Worm (Caenorhabditis elegans): ENCODE measurements around the gene gly-12.

- TF ChIP-seq unc-39 (tag; optimal IDR thresholded peaks at IDR 0.05) (no peak), snpc-4 (tag; optimal IDR thresholded peaks at IDR 0.05) (no peak), C34F6.9 (tag; optimal IDR thresholded peaks at IDR 0.05) (no peak), sem-4 (tag; optimal IDR thresholded peaks at IDR 0.05) (no peak), F13H6.1 (tag; optimal IDR thresholded peaks at IDR 0.05) (no peak), alr-1 (tag; optimal IDR thresholded peaks at IDR 0.05) (no peak), lsy-2 (tag; optimal IDR thresholded peaks at IDR 0.05) (no peak), ceh-82 (tag; optimal IDR thresholded peaks at IDR 0.05) (no peak), nhr-25 (tag; optimal IDR thresholded peaks at IDR 0.05) (no peak), unc-62 (GFP tag; optimal IDR thresholded peaks at IDR 0.05) (no peak), ama-1 (optimal IDR thresholded peaks at IDR 0.05) (no peak), ztf-4 (tag; optimal IDR thresholded peaks at IDR 0.05) (no peak)
Measured at ce11 chrX:7512714-7513113, 27.1 kb downstream of the gly-12 start.
